Fruit fly (Drosophila melanogaster): ENCODE measurements around the gene JMJD6.

Gene JMJD6

dm6 chr3R:22339510-22339909 lies 22.7 kb downstream of the JMJD6 start:
- no peak for TF ChIP-seq CG17801 (GFP tag; optimal IDR thresholded peaks at IDR 0.05; ENCODE audit: partially characterized antibody)

DNA sequence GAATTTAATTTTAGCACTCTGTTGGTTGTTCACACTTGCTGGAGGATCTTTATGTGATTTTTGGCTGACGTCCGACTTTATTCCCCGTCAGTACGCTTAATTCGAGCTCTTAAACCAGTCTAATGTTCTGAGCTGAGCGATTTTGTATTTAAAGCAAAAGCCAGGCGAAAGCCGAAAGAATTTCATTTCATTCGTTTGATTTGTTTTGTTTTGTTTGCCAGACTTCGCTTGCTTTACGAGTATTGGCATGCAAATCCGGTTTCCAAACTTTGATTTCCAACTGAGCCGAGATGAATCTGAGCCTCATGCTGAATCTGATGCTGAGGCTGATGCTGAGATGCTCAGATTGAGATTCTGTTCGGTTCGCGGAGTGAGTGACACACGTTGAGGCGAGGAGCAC lies 28.1 kb downstream of the JMJD6 start, which contains the start of gene CG5391:
CG5391 (minus strand) TSS at position 101 of the 400 bp plus-strand sequence.
- no peak for TF ChIP-seq CG17801 (GFP tag; optimal IDR thresholded peaks at IDR 0.05; ENCODE audit: partially characterized antibody)

- TF ChIP-seq CG17801 (GFP tag; optimal IDR thresholded peaks at IDR 0.05; ENCODE audit: partially characterized antibody) = no peak
These were observed 30.5 kb downstream of the JMJD6 start, which contains the start of gene CG13862 for dm6 chr3R:22331691-22332090. TSS of gene CG13862 (plus strand) at chr3R:22331991.

DNA sequence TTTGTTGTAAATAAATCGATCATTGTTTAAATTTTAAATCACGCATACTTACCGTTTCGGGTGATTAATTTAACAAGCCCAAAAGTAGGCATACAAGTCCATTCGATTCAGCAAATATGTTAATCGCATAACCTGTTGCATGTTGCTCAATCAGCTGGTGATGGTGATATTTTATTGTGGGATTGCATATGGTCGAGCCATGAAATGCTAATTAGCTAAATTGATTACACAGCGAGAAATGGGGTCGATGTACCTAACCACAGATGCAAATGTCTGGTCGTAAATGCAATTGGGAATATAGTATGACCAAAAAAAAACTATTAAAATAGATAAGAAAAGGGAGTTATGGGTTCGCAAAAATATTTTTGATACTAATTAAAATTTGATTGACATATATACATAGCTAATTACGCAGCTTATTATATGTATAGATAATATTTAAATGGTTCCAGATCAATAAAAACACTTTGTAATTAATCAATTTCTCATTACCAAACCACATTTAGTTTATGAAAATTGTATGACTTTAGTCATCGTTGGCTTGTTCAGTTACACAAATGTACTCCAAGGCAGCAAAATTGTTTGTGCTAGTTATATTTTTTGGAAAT lies 31.6 kb downstream of the JMJD6 start, which contains the start of gene CG33721:
CG33721 (plus strand) TSS at position 558 of the 608 bp plus-strand sequence.
- TF ChIP-seq CG17801 (GFP tag; optimal IDR thresholded peaks at IDR 0.05; ENCODE audit: partially characterized antibody) = no peak

dm6 chr3R:22328665-22329350 lies 33.4 kb downstream of the JMJD6 start, which contains the start of gene CG7080:
TSS of gene CG7080 (plus strand) at chr3R:22329300.
- TF ChIP-seq CG17801 (GFP tag; optimal IDR thresholded peaks at IDR 0.05; ENCODE audit: partially characterized antibody) = no peak

- no peak for TF ChIP-seq CG17801 (GFP tag; optimal IDR thresholded peaks at IDR 0.05; ENCODE audit: partially characterized antibody)
These were observed 37.4 kb downstream of the JMJD6 start for dm6 chr3R:22324736-22325135.

DNA sequence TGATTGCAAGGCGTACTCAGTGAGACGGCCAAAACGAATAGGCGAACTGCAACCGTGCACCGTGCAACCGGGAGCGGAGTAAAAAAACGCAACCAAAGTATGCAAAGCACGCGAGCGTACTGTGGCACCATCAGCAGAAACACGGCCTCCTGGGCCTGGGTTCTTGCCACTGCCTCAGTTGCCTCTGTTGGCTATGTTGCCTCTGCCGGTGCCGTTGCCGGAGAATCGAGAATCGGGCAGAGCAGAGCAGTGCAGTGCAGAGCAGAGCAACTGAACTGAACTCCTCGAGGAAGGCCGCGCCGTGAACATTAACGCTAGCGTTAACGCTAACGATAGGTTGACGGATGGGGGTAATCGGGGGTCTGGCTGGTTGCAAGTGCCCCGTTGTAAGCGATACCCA lies 38.2 kb downstream of the JMJD6 start, which contains the start of gene CG34377:
CG34377 (minus strand) TSS at position 101 of the 400 bp plus-strand sequence.
- TF ChIP-seq CG17801 (GFP tag; optimal IDR thresholded peaks at IDR 0.05; ENCODE audit: partially characterized antibody) = no peak
